Worm (Caenorhabditis elegans) whole organism, L1 larva: ENCODE measurements around the gene aly-3.

ENCODE experiments used
- C34B4.2 ChIP-seq: sonication (generic microtip); optimal IDR thresholded peaks from 2 replicates; lab custom pipeline; 2017; ENCODE audit warnings: mild to moderate bottlenecking, missing genetic modification characterization, missing compliant biosample characterization
- ceh-63 ChIP-seq: fragments of 200-800 bp; sonication (Bioruptor generic); optimal IDR thresholded peaks from 2 replicates; lab custom pipeline; 2018; ENCODE audit warnings: mild to moderate bottlenecking, missing genetic modification characterization, missing compliant biosample characterization
- ces-1 ChIP-seq: fragments of 150-350 bp; optimal IDR thresholded peaks from 2 replicates; lab custom pipeline; 2014; ENCODE audit warnings: missing biosample characterization, missing genetic modification reagents, missing genetic modification characterization
- grh-1 ChIP-seq: fragments of 200-800 bp; sonication (Bioruptor generic); IDR thresholded peaks from 2 replicates; pipeline ENCODE4 v1.3.6; 2022; ENCODE audit warnings: missing genetic modification reagents, missing genetic modification characterization, missing compliant biosample characterization
- lin-39 ChIP-seq: fragments of 150-350 bp; optimal IDR thresholded peaks from 2 replicates; lab custom pipeline; 2014; ENCODE audit warnings: missing biosample characterization, missing genetic modification reagents, missing genetic modification characterization
- lir-3 ChIP-seq: sonication (generic microtip); optimal IDR thresholded peaks from 2 replicates; lab custom pipeline; 2016; ENCODE audit warnings: mild to moderate bottlenecking, missing genetic modification characterization, moderate library complexity, missing compliant biosample characterization; ENCODE audit not compliant: poor library complexity
- nhr-90 ChIP-seq: sonication (generic microtip); optimal IDR thresholded peaks from 2 replicates; lab custom pipeline; 2016; ENCODE audit warnings: mild to moderate bottlenecking, missing genetic modification characterization, missing compliant biosample characterization; ENCODE audit not compliant: poor library complexity
- sox-4 ChIP-seq: sonication (generic microtip); optimal IDR thresholded peaks from 2 replicates; lab custom pipeline; 2016; ENCODE audit warnings: missing genetic modification characterization, missing compliant biosample characterization
- zag-1 ChIP-seq: fragments of 150-350 bp; optimal IDR thresholded peaks from 2 replicates; lab custom pipeline; 2014; ENCODE audit warnings: missing biosample characterization, missing genetic modification characterization
- ztf-11 ChIP-seq, 2 experiments: sonication (generic microtip); optimal IDR thresholded peaks; 2 replicates each; lab custom pipeline; 2016 to 2017; ENCODE audit warnings: missing genetic modification characterization in 2 of 2, missing biosample characterization in 1 of 2, missing compliant biosample characterization in 1 of 2

ce11 chrIV:12133776-12134175 is 10.7 kb downstream of the aly-3 start:
- TF ChIP-seq ces-1 (GFP tag; lab: Kevin White, UChicago) (no peak), lir-3 (tag; lab: Kevin White, UChicago) (no peak), ztf-11 (tag; optimal IDR thresholded peaks at IDR 0.05; lab: Kevin White, UChicago) (no peak), ceh-63 (no peak), lin-39 (tag; lab: Kevin White, UChicago) (no peak), C34B4.2 (tag; lab: Kevin White, UChicago) (no peak), sox-4 (tag; lab: Kevin White, UChicago) (no peak), zag-1 (tag; lab: Kevin White, UChicago) (no peak), grh-1 (GFP tag; lab: Robert Waterston, UW) (no peak), nhr-90 (no peak)
